Fruit fly (Drosophila melanogaster): Measurements from ENCODE around the gene CG5078.

CG5078 gene

DNA sequence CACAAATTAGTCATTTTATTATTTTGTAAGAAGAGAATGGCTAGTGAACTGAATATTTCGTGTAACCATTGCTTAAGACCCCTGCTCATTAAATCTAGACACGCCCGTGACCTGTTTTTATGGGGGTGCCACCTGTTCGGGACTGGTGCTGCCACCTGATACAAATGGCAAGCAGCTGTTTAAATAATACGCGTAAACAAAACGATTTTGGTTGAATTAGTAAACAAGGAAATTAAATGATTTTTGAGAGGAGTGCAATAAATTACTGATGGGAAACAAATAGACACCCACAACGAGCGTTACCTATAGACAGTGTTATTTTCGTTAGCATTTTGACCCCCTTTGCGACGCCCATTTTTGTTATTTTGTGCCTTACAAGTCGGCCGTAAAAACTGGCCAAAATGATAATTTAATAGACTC lies 31.0 kb upstream of the CG5078 start (continued):
- TF ChIP-seq CG11696 (GFP tag; IDR thresholded peaks at IDR 0.05) (no peak), chinmo (GFP tag; IDR thresholded peaks at IDR 0.05; ENCODE audit: partially characterized antibody) (no peak), Dp (GFP tag; optimal IDR thresholded peaks at IDR 0.05) (peak; percentile 49), CG7556 (GFP tag; optimal IDR thresholded peaks at IDR 0.05) (peak; percentile 84), pzg (GFP tag; optimal IDR thresholded peaks at IDR 0.05) (peak; percentile 76), CG12942 (GFP tag; optimal IDR thresholded peaks at IDR 0.05) (peak; percentile 88), HHEX (GFP tag; optimal IDR thresholded peaks at IDR 0.05) (peak; percentile 86), CG14965 (GFP tag; optimal IDR thresholded peaks at IDR 0.05; ENCODE audit: borderline replicate concordance) (no peak), Dref (GFP tag; IDR thresholded peaks at IDR 0.05) (no peak), dan (GFP tag; IDR thresholded peaks at IDR 0.05) (no peak), ERR (GFP tag; optimal IDR thresholded peaks at IDR 0.05) (peak; percentile 60), Xrp1 (GFP tag; IDR thresholded peaks at IDR 0.05) (no peak), chif (GFP tag; optimal IDR thresholded peaks at IDR 0.05) (peak; percentile 63 to 75), gem (tag; optimal IDR thresholded peaks at IDR 0.05) (peak; percentile 92), kah (GFP tag; optimal IDR thresholded peaks at IDR 0.05) (peak; percentile 98), CG3163 (GFP tag; optimal IDR thresholded peaks at IDR 0.05) (peak; percentile 67), Opbp (GFP tag; IDR thresholded peaks at IDR 0.05; ENCODE audit: partially characterized antibody) (no peak), pnt (GFP tag; optimal IDR thresholded peaks at IDR 0.05) (peak; percentile 79), CG1529 (GFP tag; optimal IDR thresholded peaks at IDR 0.05) (peak; percentile 73), CG2678 (tag; optimal IDR thresholded peaks at IDR 0.05) (peak; percentile 89), Spps (tag; optimal IDR thresholded peaks at IDR 0.05) (peak; percentile 43), CG2712 (tag; optimal IDR thresholded peaks at IDR 0.05) (peak; percentile 85), ase (GFP tag; IDR thresholded peaks at IDR 0.05) (no peak), CG9437 (GFP tag; optimal IDR thresholded peaks at IDR 0.05) (peak; percentile 77), CG2129 (GFP tag; IDR thresholded peaks at IDR 0.05; ENCODE audit: partially characterized antibody) (no peak), CG18764 (GFP tag; optimal IDR thresholded peaks at IDR 0.05) (peak; percentile 84), Oli (tag; optimal IDR thresholded peaks at IDR 0.05) (peak; percentile 66), pros (GFP tag; optimal IDR thresholded peaks at IDR 0.05) (no peak), Tbp (GFP tag; optimal IDR thresholded peaks at IDR 0.05) (no peak), lov (optimal IDR thresholded peaks at IDR 0.05) (no peak), lov (GFP tag; IDR thresholded peaks at IDR 0.05) (no peak), Rx (GFP tag; IDR thresholded peaks at IDR 0.05) (no peak), CG7987 (GFP tag; optimal IDR thresholded peaks at IDR 0.05) (peak; percentile 91), CG9876 (GFP tag; optimal IDR thresholded peaks at IDR 0.05) (peak; percentile 82), ind (GFP tag; optimal IDR thresholded peaks at IDR 0.05) (peak; percentile 93), h (optimal IDR thresholded peaks at IDR 0.05) (no peak), CG3281 (GFP tag; optimal IDR thresholded peaks at IDR 0.05) (peak; percentile 88), CG10209 (GFP tag; optimal IDR thresholded peaks at IDR 0.05) (peak; percentile 83), CG7839 (tag; optimal IDR thresholded peaks at IDR 0.05) (peak; percentile 85), disco-r (GFP tag; optimal IDR thresholded peaks at IDR 0.05) (peak; percentile 29), Fer3 (tag; optimal IDR thresholded peaks at IDR 0.05) (peak; percentile 91), CG4820 (GFP tag; optimal IDR thresholded peaks at IDR 0.05) (peak; percentile 74), CG3407 (GFP tag; optimal IDR thresholded peaks at IDR 0.05) (peak; percentile 68), cato (GFP tag; optimal IDR thresholded peaks at IDR 0.05; ENCODE audit: borderline replicate concordance) (peak; percentile 71), croc (GFP tag; conservative IDR thresholded peaks at IDR 0.05) (peak; percentile 58), onecut (GFP tag; IDR thresholded peaks at IDR 0.05) (peak; percentile 73), run (tag; optimal IDR thresholded peaks at IDR 0.05) (peak; percentile 49), Xbp1 (GFP tag; optimal IDR thresholded peaks at IDR 0.05) (peak; percentile 94), CG5180 (GFP tag; optimal IDR thresholded peaks at IDR 0.05) (peak; percentile 74), Myb (GFP tag; optimal IDR thresholded peaks at IDR 0.05) (peak; percentile 76), CG12155 (GFP tag; optimal IDR thresholded peaks at IDR 0.05) (peak; percentile 88)
